Worm (Caenorhabditis elegans) whole organism, L1 larva: ENCODE measurements around the gene Y22F5A.11.
A peak's percentile ranks its signal among the peaks of the same experiment; 100 is the strongest.

ENCODE experiments used
- aha-1 ChIP-seq: fragments of 150-350 bp; optimal IDR thresholded peaks from 2 replicates; lab custom pipeline; 2014; ENCODE audit warnings: missing biosample characterization, missing genetic modification characterization
- ceh-63 ChIP-seq: fragments of 200-800 bp; sonication (Bioruptor generic); optimal IDR thresholded peaks from 2 replicates; lab custom pipeline; 2018; ENCODE audit warnings: mild to moderate bottlenecking, missing genetic modification characterization, missing compliant biosample characterization
- ceh-82 ChIP-seq, 3 experiments: fragments of 150-350 bp in 1 of 3; sonication (generic microtip) in 2 of 3; optimal IDR thresholded peaks; 2 replicates each; lab custom pipeline; 2014 to 2017; ENCODE audit warnings: missing biosample characterization in 3 of 3, missing genetic modification characterization in 3 of 3
- ceh-88 ChIP-seq: fragments of 200-800 bp; sonication (Bioruptor generic); IDR thresholded peaks from 2 replicates; pipeline ENCODE4 v1.3.6; 2022; ENCODE audit warnings: missing genetic modification characterization, missing compliant biosample characterization
- ceh-90 ChIP-seq: sonication (generic microtip); optimal IDR thresholded peaks from 2 replicates; lab custom pipeline; 2016; ENCODE audit warnings: missing genetic modification characterization, missing compliant biosample characterization
- dpl-1 ChIP-seq, 3 experiments: fragments of 150-350 bp in 2 of 3; sonication (generic microtip) in 1 of 3; optimal IDR thresholded peaks; 2 replicates each; lab custom pipeline; 2014 to 2017; ENCODE audit warnings: missing biosample characterization in 3 of 3, missing genetic modification characterization in 3 of 3, missing genetic modification reagents in 3 of 3
- dsc-1 ChIP-seq: sonication (generic microtip); optimal IDR thresholded peaks from 2 replicates; lab custom pipeline; 2016; ENCODE audit warnings: mild to moderate bottlenecking, missing genetic modification characterization, missing compliant biosample characterization
- efl-1 ChIP-seq, 4 experiments: fragments of 150-350 bp; optimal IDR thresholded peaks in 3 of 4; peaks in 1 of 4; 1 replicate in 1 of 4; 2 replicates in 3 of 4; lab custom pipeline; 2014; ENCODE audit warnings: missing biosample characterization in 2 of 4, missing genetic modification characterization in 2 of 4, missing genetic modification reagents in 2 of 4
- efl-3 ChIP-seq: fragments of 200-800 bp; sonication (Bioruptor generic); optimal IDR thresholded peaks from 2 replicates; lab custom pipeline; 2018; ENCODE audit warnings: mild to moderate bottlenecking, missing genetic modification characterization, missing compliant biosample characterization
- elt-2 ChIP-seq: sonication (generic microtip); optimal IDR thresholded peaks from 2 replicates; lab custom pipeline; 2016; ENCODE audit warnings: missing genetic modification characterization, mild to moderate bottlenecking, inconsistent platforms, missing compliant biosample characterization, missing genetic modification reagents
- elt-3 ChIP-seq, 6 experiments: fragments of 150-350 bp in 1 of 6; sonication (generic microtip); optimal IDR thresholded peaks; 2 replicates each; lab custom pipeline; 2017 to 2018; ENCODE audit warnings: missing biosample characterization in 6 of 6, missing genetic modification characterization in 6 of 6, inconsistent platforms in 1 of 6
- fkh-10 ChIP-seq: sonication (generic microtip); optimal IDR thresholded peaks from 2 replicates; lab custom pipeline; 2017; ENCODE audit warnings: missing biosample characterization, missing genetic modification reagents, missing genetic modification characterization
- fkh-4 ChIP-seq: sonication (generic microtip); optimal IDR thresholded peaks from 2 replicates; lab custom pipeline; 2016; ENCODE audit warnings: missing compliant biosample characterization, missing genetic modification characterization, borderline replicate concordance
- fkh-8 ChIP-seq: sonication (generic microtip); optimal IDR thresholded peaks from 2 replicates; lab custom pipeline; 2016; ENCODE audit warnings: mild to moderate bottlenecking, missing genetic modification characterization, missing compliant biosample characterization
- grh-1 ChIP-seq: fragments of 200-800 bp; sonication (Bioruptor generic); IDR thresholded peaks from 2 replicates; pipeline ENCODE4 v1.3.6; 2022; ENCODE audit warnings: missing genetic modification reagents, missing genetic modification characterization, missing compliant biosample characterization
- hlh-17 ChIP-seq: fragments of 200-800 bp; sonication (Bioruptor generic); optimal IDR thresholded peaks from 2 replicates; lab custom pipeline; 2018; ENCODE audit warnings: missing genetic modification characterization, mild to moderate bottlenecking, missing compliant biosample characterization, moderate library complexity, borderline replicate concordance
- hlh-4 ChIP-seq: sonication (generic microtip); optimal IDR thresholded peaks from 2 replicates; lab custom pipeline; 2016; ENCODE audit warnings: mild to moderate bottlenecking, missing genetic modification characterization, missing compliant biosample characterization
- hpl-2 ChIP-seq: fragments of 150-350 bp; optimal IDR thresholded peaks from 2 replicates; lab custom pipeline; 2014; ENCODE audit warnings: missing biosample characterization, missing genetic modification reagents, missing genetic modification characterization
- irx-1 ChIP-seq: sonication (generic microtip); optimal IDR thresholded peaks from 2 replicates; lab custom pipeline; 2016; ENCODE audit warnings: missing genetic modification characterization, missing compliant biosample characterization
- isw-1 ChIP-seq: fragments of 200-800 bp; sonication (Bioruptor generic); IDR thresholded peaks from 2 replicates; pipeline ENCODE4 v1.3.6; 2022; ENCODE audit warnings: missing genetic modification characterization, missing compliant biosample characterization
- jun-1 ChIP-seq: fragments of 150-350 bp; optimal IDR thresholded peaks from 2 replicates; lab custom pipeline; 2014; ENCODE audit warnings: missing biosample characterization, missing genetic modification reagents, missing genetic modification characterization
- mab-9 ChIP-seq: fragments of 200-800 bp; sonication (Bioruptor generic); IDR thresholded peaks from 2 replicates; pipeline ENCODE4 v1.3.6; 2022; ENCODE audit warnings: missing genetic modification reagents, missing genetic modification characterization, missing compliant biosample characterization
- mef-2 ChIP-seq: fragments of 150-350 bp; optimal IDR thresholded peaks from 2 replicates; lab custom pipeline; 2014; ENCODE audit warnings: missing biosample characterization, missing genetic modification characterization
- mep-1 ChIP-seq: fragments of 150-350 bp; optimal IDR thresholded peaks from 2 replicates; lab custom pipeline; 2014; ENCODE audit warnings: missing biosample characterization, missing genetic modification characterization
- nhr-19 ChIP-seq: fragments of 200-800 bp; sonication (Bioruptor generic); conservative IDR thresholded peaks from 2 replicates; pipeline ENCODE4 v1.3.6; 2022; ENCODE audit warnings: missing genetic modification characterization, missing compliant biosample characterization
- nhr-20 ChIP-seq: sonication (generic microtip); optimal IDR thresholded peaks from 2 replicates; lab custom pipeline; 2016; ENCODE audit warnings: mild to moderate bottlenecking, missing genetic modification characterization, missing compliant biosample characterization
- nhr-237 ChIP-seq: fragments of 150-350 bp; optimal IDR thresholded peaks from 2 replicates; lab custom pipeline; 2014; ENCODE audit warnings: missing biosample characterization, missing genetic modification characterization
- nhr-28 ChIP-seq: fragments of 150-350 bp; optimal IDR thresholded peaks from 2 replicates; lab custom pipeline; 2014; ENCODE audit warnings: missing biosample characterization, missing genetic modification characterization
- nhr-47 ChIP-seq: sonication (generic microtip); optimal IDR thresholded peaks from 2 replicates; lab custom pipeline; 2016; ENCODE audit warnings: mild to moderate bottlenecking, missing genetic modification characterization, moderate library complexity, missing compliant biosample characterization
- nhr-71 ChIP-seq: sonication (generic microtip); optimal IDR thresholded peaks from 2 replicates; lab custom pipeline; 2016; ENCODE audit warnings: mild to moderate bottlenecking, missing genetic modification characterization, moderate library complexity, missing compliant biosample characterization
- nhr-76 ChIP-seq: sonication (generic microtip); optimal IDR thresholded peaks from 2 replicates; lab custom pipeline; 2017; ENCODE audit warnings: missing biosample characterization, missing genetic modification characterization
- nhr-77 ChIP-seq: fragments of 150-350 bp; optimal IDR thresholded peaks from 2 replicates; lab custom pipeline; 2014; ENCODE audit warnings: missing biosample characterization, missing genetic modification characterization
- nhr-84 ChIP-seq: sonication (generic microtip); optimal IDR thresholded peaks from 2 replicates; lab custom pipeline; 2017; ENCODE audit warnings: missing biosample characterization, missing genetic modification characterization
- nhr-85 ChIP-seq: sonication (generic microtip); peaks from one replicate; lab custom pipeline; 2016; ENCODE audit warnings: missing genetic modification characterization, inconsistent platforms, missing compliant biosample characterization
- pax-3 ChIP-seq: fragments of 200-800 bp; sonication (Bioruptor generic); optimal IDR thresholded peaks from 2 replicates; lab custom pipeline; 2018; ENCODE audit warnings: mild to moderate bottlenecking, missing genetic modification characterization, moderate library complexity, missing compliant biosample characterization
- pqm-1 ChIP-seq: sonication (generic microtip); optimal IDR thresholded peaks from 3 replicates; lab custom pipeline; 2017; ENCODE audit warnings: missing biosample characterization, missing genetic modification characterization
- skn-1 ChIP-seq: fragments of 150-350 bp; optimal IDR thresholded peaks from 2 replicates; lab custom pipeline; 2014; ENCODE audit warnings: missing biosample characterization, missing genetic modification characterization
- snpc-4 ChIP-seq: fragments of 150-350 bp; optimal IDR thresholded peaks from 2 replicates; lab custom pipeline; 2014; ENCODE audit warnings: missing biosample characterization, missing genetic modification characterization
- snu-23 ChIP-seq: sonication (generic microtip); optimal IDR thresholded peaks from 2 replicates; lab custom pipeline; 2016; ENCODE audit warnings: missing genetic modification characterization, missing compliant biosample characterization
- swsn-7 ChIP-seq: sonication (generic microtip); optimal IDR thresholded peaks from 2 replicates; lab custom pipeline; 2016; ENCODE audit warnings: missing genetic modification characterization, missing compliant biosample characterization
- tlp-1 ChIP-seq: fragments of 150-350 bp; optimal IDR thresholded peaks from 2 replicates; lab custom pipeline; 2014; ENCODE audit warnings: missing biosample characterization, missing genetic modification characterization
- unc-86 ChIP-seq: sonication (generic microtip); optimal IDR thresholded peaks from 2 replicates; lab custom pipeline; 2016; ENCODE audit warnings: missing genetic modification characterization, missing compliant biosample characterization
- xbp-1 ChIP-seq: sonication (generic microtip); optimal IDR thresholded peaks from 2 replicates; lab custom pipeline; 2016; ENCODE audit warnings: missing genetic modification characterization, missing compliant biosample characterization
- ztf-4 ChIP-seq: fragments of 150-350 bp; optimal IDR thresholded peaks from 2 replicates; lab custom pipeline; 2014; ENCODE audit warnings: missing biosample characterization, missing genetic modification characterization

Gene Y22F5A.11

DNA sequence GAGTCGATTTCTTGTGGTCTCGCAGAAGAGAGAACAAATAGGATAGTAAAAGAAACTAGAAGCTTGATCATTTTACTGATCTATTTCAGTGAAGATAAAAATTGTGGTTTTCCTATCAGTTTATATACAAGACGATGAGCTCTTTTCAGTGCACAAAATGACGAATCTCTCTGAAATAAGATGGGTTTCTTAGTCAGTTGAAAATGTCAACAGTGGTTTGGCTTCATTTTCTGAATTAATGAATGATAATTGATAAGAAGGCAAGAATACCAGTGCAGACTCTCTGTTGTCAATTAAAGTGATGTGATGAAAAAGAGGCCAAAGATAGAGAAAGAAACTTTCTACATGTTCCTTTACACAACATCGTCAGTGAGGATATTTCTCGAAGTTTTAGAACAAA, 5.9 kb upstream of the Y22F5A.11 start, which contains the start of gene lys-2 (continued):
- TF ChIP-seq xbp-1 (no peak), pax-3 (peak; percentile 4), ceh-88 (GFP tag; lab: Robert Waterston, UW) (no peak), snpc-4 (no peak), mef-2 (tag; lab: Kevin White, UChicago) (no peak)

DNA sequence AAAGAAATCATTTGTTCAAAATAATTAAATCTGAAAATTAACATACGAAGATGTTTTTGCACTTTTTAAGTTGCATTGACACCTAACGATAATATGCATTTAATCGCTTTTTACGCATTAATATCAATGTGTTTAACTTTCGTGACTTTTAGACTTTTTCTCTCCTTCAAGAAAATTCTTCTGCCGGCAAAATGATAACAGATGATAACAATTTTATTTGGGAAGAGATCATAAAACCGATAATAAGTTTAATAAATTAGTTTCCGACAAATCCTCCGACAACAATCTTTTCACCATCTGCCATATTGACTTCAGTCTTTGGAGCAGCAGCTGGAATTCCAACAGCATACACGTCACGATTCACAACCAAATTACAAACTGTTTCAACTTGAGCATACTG, 4.7 kb upstream of the Y22F5A.11 start:
- TF ChIP-seq nhr-85 (tag; lab: Kevin White, UChicago) (no peak), fkh-8 (tag; lab: Kevin White, UChicago) (no peak), pqm-1 (no peak), dsc-1 (no peak), tlp-1 (tag; lab: Kevin White, UChicago) (peak; percentile 63), mab-9 (no peak), nhr-84 (tag; lab: Kevin White, UChicago) (no peak), elt-3 (tag; optimal IDR thresholded peaks at IDR 0.05; lab: Kevin White, UChicago) (no peak), nhr-77 (tag; lab: Kevin White, UChicago) (no peak), elt-2 (tag; lab: Kevin White, UChicago) (peak; percentile 86), swsn-7 (tag; lab: Kevin White, UChicago) (no peak)

DNA sequence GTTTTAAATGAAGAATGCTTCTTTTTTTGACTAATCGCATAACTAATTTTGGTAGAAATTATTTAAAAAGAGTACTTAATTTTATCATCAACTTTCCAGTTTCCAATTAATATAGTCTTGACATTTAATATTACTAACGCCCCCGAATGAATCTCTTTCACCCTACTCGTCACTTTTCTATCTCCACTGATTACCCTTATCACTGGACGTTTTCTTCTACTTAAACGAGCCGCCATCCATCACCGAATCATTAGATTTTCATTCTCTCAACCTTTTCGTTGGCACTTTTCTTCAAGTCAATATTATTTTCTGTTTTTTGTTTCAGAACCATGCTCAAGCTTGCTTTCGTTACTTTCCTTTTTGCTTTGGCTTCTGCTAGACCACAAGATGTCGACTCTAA, 2.1 kb upstream of the Y22F5A.11 start, which contains the start of gene lys-1:
Gene lys-1 (plus strand): TSS at position 326 of the 400 bp plus-strand sequence.
- TF ChIP-seq elt-2 (tag; lab: Kevin White, UChicago), result peak; percentile 54
- TF ChIP-seq nhr-20 (tag; lab: Kevin White, UChicago), result no peak
- TF ChIP-seq efl-1 (optimal IDR thresholded peaks at IDR 0.05; lab: Kevin White, UChicago), result no peak
- peak in 1 of 2 experiments; percentile 22 for TF ChIP-seq efl-1 (GFP tag; optimal IDR thresholded peaks at IDR 0.05 in 1 of 2; lab: Kevin White, UChicago)
- peak; percentile 21 for TF ChIP-seq tlp-1 (tag; lab: Kevin White, UChicago)
- TF ChIP-seq, all 84 proteins: peak for 3

DNA sequence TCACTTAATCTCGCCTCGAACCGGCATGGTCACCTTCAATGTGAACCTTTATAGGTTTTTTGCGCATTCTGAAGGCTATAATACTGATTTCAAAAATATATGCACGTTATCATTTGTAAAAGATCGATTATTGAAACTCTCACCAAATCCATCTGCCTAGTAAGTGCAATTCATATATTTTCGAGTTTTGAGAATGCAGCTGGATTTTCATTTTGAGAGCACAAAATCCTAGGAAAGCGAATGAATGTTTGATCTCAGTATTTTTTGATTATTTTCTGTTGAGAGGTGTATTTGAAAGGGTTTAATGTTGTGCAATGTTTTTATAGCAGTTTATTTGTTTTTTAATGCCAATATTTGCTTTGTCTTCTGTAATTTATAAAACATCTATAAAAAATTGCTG, 592 bp upstream of the Y22F5A.11 start:
- TF ChIP-seq ceh-90 (tag; lab: Kevin White, UChicago) (no peak), nhr-85 (tag; lab: Kevin White, UChicago) (no peak), efl-3 (no peak), nhr-76 (no peak), mep-1 (no peak), hlh-4 (peak; percentile 99), aha-1 (tag; lab: Kevin White, UChicago) (no peak), ceh-63 (no peak), pax-3 (no peak), hlh-17 (GFP tag; lab: Kevin White, UChicago) (no peak), dsc-1 (peak; percentile 29), fkh-10 (GFP tag; lab: Kevin White, UChicago) (no peak), fkh-8 (tag; lab: Kevin White, UChicago) (peak; percentile 39), fkh-4 (tag; lab: Kevin White, UChicago) (no peak), grh-1 (no peak), nhr-71 (peak; percentile 43), xbp-1 (no peak), tlp-1 (tag; lab: Kevin White, UChicago) (no peak), jun-1 (tag; lab: Kevin White, UChicago) (no peak), nhr-19 (GFP tag; lab: Robert Waterston, UW) (no peak), hpl-2 (GFP tag; lab: Kevin White, UChicago) (no peak), dpl-1 (GFP tag; optimal IDR thresholded peaks at IDR 0.05; lab: Kevin White, UChicago) (no peak), isw-1 (no peak), irx-1 (no peak)

DNA sequence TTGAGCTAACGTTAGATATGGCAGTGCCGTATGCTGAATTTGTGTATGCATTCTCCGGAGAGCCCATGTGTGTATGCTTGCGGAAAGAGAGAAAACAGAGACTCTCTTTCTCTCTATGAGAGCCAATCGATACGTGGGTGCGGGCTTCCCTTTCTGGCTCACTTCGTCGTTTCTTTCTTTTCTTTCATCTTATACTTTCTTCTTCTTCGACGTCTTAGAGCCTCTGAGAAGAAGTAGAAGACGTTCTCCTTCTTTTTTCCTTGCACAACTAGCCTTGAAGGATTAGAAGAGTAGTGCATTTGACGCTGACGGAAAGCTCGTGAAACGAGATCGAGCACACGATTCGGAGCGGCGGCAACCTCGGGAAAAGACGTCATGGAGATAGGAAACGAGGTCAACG, 1.6 kb downstream of the Y22F5A.11 start:
- TF ChIP-seq fkh-10 (GFP tag; lab: Kevin White, UChicago) (peak; percentile 80), nhr-77 (tag; lab: Kevin White, UChicago) (no peak), snu-23 (GFP tag; lab: Kevin White, UChicago) (peak; percentile 29), efl-3 (no peak), isw-1 (no peak; the same call in none of the 2 replicates), skn-1 (tag; lab: Kevin White, UChicago) (peak; percentile 44), unc-86 (tag; lab: Kevin White, UChicago) (peak; percentile 46), ceh-82 (tag; optimal IDR thresholded peaks at IDR 0.05; lab: Kevin White, UChicago) (peak; percentile 29 to 73 (median 46)), mep-1 (peak; percentile 15), xbp-1 (peak; percentile 8), pax-3 (peak; percentile 21), swsn-7 (tag; lab: Kevin White, UChicago) (peak; percentile 60), efl-1 (optimal IDR thresholded peaks at IDR 0.05; lab: Kevin White, UChicago) (peak; percentile 35 to 41), efl-1 (GFP tag; optimal IDR thresholded peaks at IDR 0.05 in 1 of 2; lab: Kevin White, UChicago) (no peak), nhr-85 (tag; lab: Kevin White, UChicago) (no peak), nhr-237 (no peak), mab-9 (0 out of 2 replicates have a peak, but pooled peaks have one; percentile 44), ztf-4 (tag; lab: Kevin White, UChicago) (peak; percentile 1), nhr-71 (peak; percentile 56), nhr-47 (tag; lab: Kevin White, UChicago) (peak; percentile 56), nhr-28 (tag; lab: Kevin White, UChicago) (no peak)
